Worm (Caenorhabditis elegans) whole organism, midembryonic: Measurements from ENCODE around the gene arid-1.

Experiments
- T22C8.4 ChIP-seq: fragments of 200-800 bp; sonication (Bioruptor generic); IDR thresholded peaks from 2 replicates; pipeline ENCODE4 v1.3.6; 2022; ENCODE audit warnings: missing genetic modification characterization, missing compliant biosample characterization
- cog-1 ChIP-seq: sonication (generic microtip); optimal IDR thresholded peaks from 2 replicates; lab custom pipeline; 2016; ENCODE audit warnings: missing genetic modification characterization, missing compliant biosample characterization
- flt-1 ChIP-seq: fragments of 200-800 bp; sonication (Bioruptor generic); IDR thresholded peaks from 2 replicates; pipeline ENCODE4 v1.3.6; 2022; ENCODE audit warnings: missing genetic modification characterization, missing compliant biosample characterization
- klf-2 ChIP-seq: fragments of 200-800 bp; sonication (Bioruptor generic); conservative IDR thresholded peaks from 2 replicates; pipeline ENCODE4 v1.3.6; 2022; ENCODE audit warnings: missing genetic modification reagents, missing genetic modification characterization, missing compliant biosample characterization
- med-1 ChIP-seq: sonication (generic microtip); optimal IDR thresholded peaks from 2 replicates; lab custom pipeline; 2017; ENCODE audit warnings: missing genetic modification characterization, mild to moderate bottlenecking, missing compliant biosample characterization, antibody characterized with exemption, missing genetic modification reagents; ENCODE audit not compliant: insufficient read depth
- ref-1 ChIP-seq: fragments of 200-800 bp; sonication (Bioruptor generic); conservative IDR thresholded peaks from 2 replicates; pipeline ENCODE4 v1.3.6; 2022; ENCODE audit warnings: missing genetic modification reagents, missing genetic modification characterization, missing compliant biosample characterization
- tab-1 ChIP-seq: fragments of 200-800 bp; sonication (Bioruptor generic); IDR thresholded peaks from 2 replicates; pipeline ENCODE4 v1.3.6; 2022; ENCODE audit warnings: missing genetic modification characterization, missing compliant biosample characterization
- ztf-23 ChIP-seq: fragments of 200-800 bp; sonication (Bioruptor generic); IDR thresholded peaks from 2 replicates; pipeline ENCODE4 v1.3.6; 2022; ENCODE audit warnings: missing genetic modification reagents, missing genetic modification characterization, missing compliant biosample characterization
- ztf-29 ChIP-seq: fragments of 200-800 bp; sonication (Bioruptor generic); IDR thresholded peaks from 2 replicates; pipeline ENCODE4 v1.3.6; 2022; ENCODE audit warnings: missing genetic modification reagents, missing genetic modification characterization, missing compliant biosample characterization

The arid-1 gene

DNA sequence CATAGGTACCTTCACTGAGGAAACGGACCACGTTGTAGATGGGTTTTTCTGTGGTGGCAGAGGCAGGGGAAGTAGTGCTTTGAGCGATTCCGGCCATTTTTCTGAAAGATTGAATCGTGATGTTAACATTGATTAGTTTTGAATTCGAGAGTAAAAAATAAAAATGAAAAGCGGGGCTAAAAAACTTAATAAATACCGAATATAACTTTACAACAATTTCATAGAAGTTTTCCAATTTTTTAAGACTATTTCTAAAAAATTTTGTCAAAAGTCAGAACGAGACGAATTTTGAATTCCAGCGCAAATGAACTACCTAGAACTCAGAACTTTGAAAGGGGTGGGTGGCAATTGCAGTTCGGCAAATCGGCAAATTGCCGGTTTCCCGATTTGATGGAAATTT is 48.6 kb downstream of the arid-1 start, which contains the start of gene kin-33:
Gene kin-33, minus strand, starts transcription at position 101 of the 400 bp plus-strand sequence.
- TF ChIP-seq tab-1 (GFP tag; lab: Robert Waterston, UW), result no peak
- TF ChIP-seq cog-1, result no peak
- TF ChIP-seq ref-1 (GFP tag; lab: Robert Waterston, UW), result no peak
- no peak for TF ChIP-seq T22C8.4 (GFP tag; lab: Robert Waterston, UW)
- no peak for TF ChIP-seq ztf-23 (GFP tag; lab: Robert Waterston, UW)
- no peak for TF ChIP-seq ztf-29 (GFP tag; lab: Robert Waterston, UW)
- no peak for TF ChIP-seq klf-2
- no peak for TF ChIP-seq med-1 (GFP tag; lab: Kevin White, UChicago)
- no peak for TF ChIP-seq flt-1 (GFP tag; lab: Robert Waterston, UW)

ce11 chrV:237012-237411 is 51.0 kb downstream of the arid-1 start:
- TF ChIP-seq flt-1 (GFP tag; lab: Robert Waterston, UW) (no peak), klf-2 (no peak), cog-1 (no peak), T22C8.4 (GFP tag; lab: Robert Waterston, UW) (no peak), med-1 (GFP tag; lab: Kevin White, UChicago) (no peak), ref-1 (GFP tag; lab: Robert Waterston, UW) (no peak), tab-1 (GFP tag; lab: Robert Waterston, UW) (no peak), ztf-29 (GFP tag; lab: Robert Waterston, UW) (no peak), ztf-23 (GFP tag; lab: Robert Waterston, UW) (no peak)

DNA sequence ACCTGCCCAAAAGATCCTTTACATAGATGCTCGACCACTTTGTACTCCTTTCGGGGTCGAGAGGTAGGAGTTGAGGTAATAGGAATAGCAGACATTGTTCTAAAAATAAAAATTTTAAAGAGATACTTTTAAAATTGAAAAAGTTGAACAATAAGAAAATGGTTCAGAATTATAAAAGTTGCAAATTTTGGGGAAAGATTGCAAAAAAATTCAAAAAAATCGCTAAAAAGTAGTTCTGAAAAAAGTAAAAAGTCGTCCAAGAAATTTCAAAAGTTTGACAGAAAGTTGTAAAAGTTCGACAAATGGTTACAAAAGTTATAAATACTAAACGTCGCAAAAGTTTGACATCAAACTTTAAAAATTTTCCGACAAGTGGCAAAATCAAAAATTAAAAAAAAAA is 52.1 kb downstream of the arid-1 start, which contains the start of gene R02C2.1:
Gene R02C2.1, minus strand, starts transcription at position 101 of the 400 bp plus-strand sequence.
- TF ChIP-seq flt-1 (GFP tag; lab: Robert Waterston, UW) (no peak), ref-1 (GFP tag; lab: Robert Waterston, UW) (no peak), T22C8.4 (GFP tag; lab: Robert Waterston, UW) (no peak), ztf-23 (GFP tag; lab: Robert Waterston, UW) (no peak), med-1 (GFP tag; lab: Kevin White, UChicago) (no peak), tab-1 (GFP tag; lab: Robert Waterston, UW) (no peak), cog-1 (no peak), klf-2 (no peak), ztf-29 (GFP tag; lab: Robert Waterston, UW) (no peak)

ce11 chrV:240287-240686 is 54.3 kb downstream of the arid-1 start, which contains the start of gene txt-2:
TSS of gene txt-2 (minus strand) at chrV:240500.
- TF ChIP-seq ztf-29 (GFP tag; lab: Robert Waterston, UW) (no peak), med-1 (GFP tag; lab: Kevin White, UChicago) (no peak), klf-2 (no peak), ref-1 (GFP tag; lab: Robert Waterston, UW) (no peak), flt-1 (GFP tag; lab: Robert Waterston, UW) (no peak), T22C8.4 (GFP tag; lab: Robert Waterston, UW) (no peak), ztf-23 (GFP tag; lab: Robert Waterston, UW) (no peak), cog-1 (no peak), tab-1 (GFP tag; lab: Robert Waterston, UW) (no peak)

DNA sequence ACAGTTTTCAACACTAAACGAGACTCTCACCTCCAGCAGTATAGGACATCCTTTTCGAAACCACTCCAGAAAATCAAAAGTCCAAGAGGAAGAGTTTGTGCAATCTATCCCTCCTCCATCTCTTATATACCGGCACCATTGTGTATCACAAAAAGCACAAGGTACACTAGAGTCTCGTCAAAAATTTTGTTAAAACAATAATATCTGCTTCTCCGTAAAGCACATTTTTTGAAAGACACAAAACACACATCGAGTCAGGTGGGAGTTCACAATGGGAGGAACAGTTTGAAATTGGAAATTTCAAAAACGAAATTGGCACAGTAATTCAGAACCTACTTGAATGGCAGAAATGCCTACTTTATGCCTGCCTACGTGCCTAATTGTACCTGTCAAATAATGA is 56.6 kb downstream of the arid-1 start, which contains the start of gene R02C2.7:
Gene R02C2.7, minus strand, starts transcription at position 101 of the 400 bp plus-strand sequence.
- no peak for TF ChIP-seq ref-1 (GFP tag; lab: Robert Waterston, UW)
- TF ChIP-seq klf-2, result no peak
- no peak for TF ChIP-seq ztf-23 (GFP tag; lab: Robert Waterston, UW)
- no peak for TF ChIP-seq flt-1 (GFP tag; lab: Robert Waterston, UW)
- no peak for TF ChIP-seq med-1 (GFP tag; lab: Kevin White, UChicago)
- TF ChIP-seq cog-1, result no peak
- TF ChIP-seq T22C8.4 (GFP tag; lab: Robert Waterston, UW), result no peak

- no peak for TF ChIP-seq flt-1 (GFP tag; lab: Robert Waterston, UW)
- TF ChIP-seq T22C8.4 (GFP tag; lab: Robert Waterston, UW), result no peak
- TF ChIP-seq ref-1 (GFP tag; lab: Robert Waterston, UW), result no peak
- no peak for TF ChIP-seq med-1 (GFP tag; lab: Kevin White, UChicago)
- no peak for TF ChIP-seq cog-1
- no peak for TF ChIP-seq klf-2
- no peak for TF ChIP-seq ztf-29 (GFP tag; lab: Robert Waterston, UW)
- TF ChIP-seq tab-1 (GFP tag; lab: Robert Waterston, UW), result no peak
- no peak for TF ChIP-seq ztf-23 (GFP tag; lab: Robert Waterston, UW)
Measured at ce11 chrV:246097-246496, 60.1 kb downstream of the arid-1 start, which contains the start of gene kin-34. TSS of gene kin-34 (minus strand) at chrV:246197.

DNA sequence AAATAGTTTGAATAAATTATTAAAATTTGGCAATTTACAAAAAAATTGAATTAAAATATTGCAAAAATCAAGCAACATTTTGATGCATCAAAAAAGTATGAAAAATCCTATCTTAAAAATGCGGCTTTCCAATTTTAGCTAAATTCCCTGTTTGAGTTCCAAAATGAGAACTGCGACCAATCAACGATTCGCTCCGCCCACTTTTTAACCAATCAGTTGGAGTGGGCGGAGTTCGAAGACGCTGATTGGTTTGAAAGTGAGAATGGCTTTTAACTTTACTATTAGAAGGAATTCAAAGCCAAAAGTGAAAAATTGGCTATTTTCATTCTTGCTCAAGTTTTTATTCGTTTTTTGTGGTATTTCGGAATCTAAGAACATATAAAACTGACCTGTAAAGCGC is 61.6 kb downstream of the arid-1 start:
- TF ChIP-seq cog-1, result no peak
- no peak for TF ChIP-seq T22C8.4 (GFP tag; lab: Robert Waterston, UW)
- TF ChIP-seq klf-2, result no peak
- TF ChIP-seq ref-1 (GFP tag; lab: Robert Waterston, UW), result no peak
- TF ChIP-seq ztf-23 (GFP tag; lab: Robert Waterston, UW), result no peak
- TF ChIP-seq ztf-29 (GFP tag; lab: Robert Waterston, UW), result no peak
- TF ChIP-seq tab-1 (GFP tag; lab: Robert Waterston, UW), result no peak
- no peak for TF ChIP-seq flt-1 (GFP tag; lab: Robert Waterston, UW)
- TF ChIP-seq med-1 (GFP tag; lab: Kevin White, UChicago), result no peak

ce11 chrV:248636-249035 is 62.7 kb downstream of the arid-1 start:
- TF ChIP-seq flt-1 (GFP tag; lab: Robert Waterston, UW), result no peak
- TF ChIP-seq med-1 (GFP tag; lab: Kevin White, UChicago), result no peak
- TF ChIP-seq klf-2, result no peak
- TF ChIP-seq T22C8.4 (GFP tag; lab: Robert Waterston, UW), result no peak
- no peak for TF ChIP-seq cog-1
- no peak for TF ChIP-seq ref-1 (GFP tag; lab: Robert Waterston, UW)
- TF ChIP-seq ztf-29 (GFP tag; lab: Robert Waterston, UW), result no peak
- no peak for TF ChIP-seq ztf-23 (GFP tag; lab: Robert Waterston, UW)
- no peak for TF ChIP-seq tab-1 (GFP tag; lab: Robert Waterston, UW)
